Worm (Caenorhabditis elegans): ENCODE results near the gene flp-19.

Gene flp-19

ce11 chrX:10559203-10559602 is 45.3 kb upstream of the flp-19 start, which contains the start of gene F59F5.7:
Gene F59F5.7 (plus strand): TSS chrX:10559503.
- TF ChIP-seq mml-1 (tag; optimal IDR thresholded peaks at IDR 0.05) (no peak), elt-3 (tag; optimal IDR thresholded peaks at IDR 0.05) (no peak), snpc-4 (tag; optimal IDR thresholded peaks at IDR 0.05) (no peak), ceh-82 (tag; optimal IDR thresholded peaks at IDR 0.05) (no peak), nhr-25 (tag; optimal IDR thresholded peaks at IDR 0.05) (no peak), ama-1 (optimal IDR thresholded peaks at IDR 0.05) (no peak), nhr-11 (tag; optimal IDR thresholded peaks at IDR 0.05) (no peak), fos-1 (tag; optimal IDR thresholded peaks at IDR 0.05) (no peak), hmg-11 (tag; optimal IDR thresholded peaks at IDR 0.05) (no peak), elt-2 (tag; optimal IDR thresholded peaks at IDR 0.05) (no peak), ztf-11 (tag; optimal IDR thresholded peaks at IDR 0.05) (no peak), R02D3.7 (tag; optimal IDR thresholded peaks at IDR 0.05) (no peak), lsy-12 (tag; optimal IDR thresholded peaks at IDR 0.05) (no peak)

- TF ChIP-seq egl-27 (tag; optimal IDR thresholded peaks at IDR 0.05) (no peak), ZK546.5 (tag; optimal IDR thresholded peaks at IDR 0.05) (no peak), tbx-2 (tag; optimal IDR thresholded peaks at IDR 0.05) (no peak), elt-2 (tag; optimal IDR thresholded peaks at IDR 0.05) (peak; percentile 16), ceh-9 (tag; optimal IDR thresholded peaks at IDR 0.05) (no peak), nhr-76 (tag; optimal IDR thresholded peaks at IDR 0.05) (no peak), ceh-82 (tag; optimal IDR thresholded peaks at IDR 0.05) (no peak), lin-15B (tag; optimal IDR thresholded peaks at IDR 0.05) (no peak), nhr-237 (tag; optimal IDR thresholded peaks at IDR 0.05) (no peak), unc-62 (GFP tag; optimal IDR thresholded peaks at IDR 0.05) (no peak), lsy-12 (tag; optimal IDR thresholded peaks at IDR 0.05) (no peak), nhr-23 (tag; optimal IDR thresholded peaks at IDR 0.05) (peak; percentile 35), nhr-11 (tag; optimal IDR thresholded peaks at IDR 0.05) (no peak), fos-1 (tag; optimal IDR thresholded peaks at IDR 0.05) (no peak), sea-2 (GFP tag; optimal IDR thresholded peaks at IDR 0.05) (no peak), fkh-2 (tag; optimal IDR thresholded peaks at IDR 0.05) (no peak), ztf-4 (tag; optimal IDR thresholded peaks at IDR 0.05) (no peak), ceh-28 (tag; optimal IDR thresholded peaks at IDR 0.05) (no peak), eor-1 (tag; optimal IDR thresholded peaks at IDR 0.05) (no peak), unc-39 (tag; optimal IDR thresholded peaks at IDR 0.05) (no peak), daf-12 (tag; optimal IDR thresholded peaks at IDR 0.05) (no peak), egl-5 (tag; optimal IDR thresholded peaks at IDR 0.05) (peak; percentile 10), ztf-11 (tag; optimal IDR thresholded peaks at IDR 0.05) (no peak), nhr-77 (tag; optimal IDR thresholded peaks at IDR 0.05) (no peak), aly-2 (tag; optimal IDR thresholded peaks at IDR 0.05) (no peak), nhr-12 (tag; optimal IDR thresholded peaks at IDR 0.05) (no peak), hmg-11 (tag; optimal IDR thresholded peaks at IDR 0.05) (peak; percentile 11), pha-4 (tag; optimal IDR thresholded peaks at IDR 0.05) (peak; percentile 60), nhr-67 (tag; optimal IDR thresholded peaks at IDR 0.05) (no peak), fkh-10 (GFP tag; optimal IDR thresholded peaks at IDR 0.05) (no peak), elt-1 (tag; optimal IDR thresholded peaks at IDR 0.05) (no peak), nhr-25 (tag; optimal IDR thresholded peaks at IDR 0.05) (peak; percentile 25), nfya-1 (tag; optimal IDR thresholded peaks at IDR 0.05; ENCODE audit: insufficient read depth) (peak; percentile 61), mml-1 (tag; optimal IDR thresholded peaks at IDR 0.05) (no peak), jun-1 (tag; optimal IDR thresholded peaks at IDR 0.05) (no peak), snpc-4 (tag; optimal IDR thresholded peaks at IDR 0.05) (no peak), ceh-16 (tag; optimal IDR thresholded peaks at IDR 0.05) (no peak), pqm-1 (tag; optimal IDR thresholded peaks at IDR 0.05) (peak; percentile 10)
These were observed 37.7 kb upstream of the flp-19 start for ce11 chrX:10566775-10567174.

- TF ChIP-seq egl-27 (tag; optimal IDR thresholded peaks at IDR 0.05) (peak; percentile 63), nhr-11 (tag; optimal IDR thresholded peaks at IDR 0.05) (peak; percentile 72), tbx-2 (tag; optimal IDR thresholded peaks at IDR 0.05) (peak; percentile 94), mdl-1 (tag; optimal IDR thresholded peaks at IDR 0.05) (peak; percentile 96), nhr-23 (tag; optimal IDR thresholded peaks at IDR 0.05) (peak; percentile 94), ceh-16 (tag; optimal IDR thresholded peaks at IDR 0.05) (no peak), nhr-76 (tag; optimal IDR thresholded peaks at IDR 0.05) (no peak), aly-2 (tag; optimal IDR thresholded peaks at IDR 0.05) (peak; percentile 77), ceh-28 (tag; optimal IDR thresholded peaks at IDR 0.05) (peak; percentile 98), nhr-28 (tag; optimal IDR thresholded peaks at IDR 0.05) (no peak), hmg-11 (tag; optimal IDR thresholded peaks at IDR 0.05) (peak; percentile 100), elt-1 (tag; optimal IDR thresholded peaks at IDR 0.05) (peak; percentile 80), unc-39 (tag; optimal IDR thresholded peaks at IDR 0.05) (no peak), nhr-67 (tag; optimal IDR thresholded peaks at IDR 0.05) (peak; percentile 47), nhr-25 (tag; optimal IDR thresholded peaks at IDR 0.05) (peak; percentile 94), elt-3 (tag; optimal IDR thresholded peaks at IDR 0.05) (peak in 1 of 3 experiments; percentile 59), lsy-12 (tag; optimal IDR thresholded peaks at IDR 0.05) (peak; percentile 93), R02D3.7 (tag; optimal IDR thresholded peaks at IDR 0.05) (peak; percentile 80), snpc-4 (tag; optimal IDR thresholded peaks at IDR 0.05) (peak; percentile 80), zag-1 (tag; optimal IDR thresholded peaks at IDR 0.05) (peak; percentile 77), ZK546.5 (tag; optimal IDR thresholded peaks at IDR 0.05) (no peak), fkh-2 (tag; optimal IDR thresholded peaks at IDR 0.05) (no peak), nhr-43 (tag; optimal IDR thresholded peaks at IDR 0.05; ENCODE audit: poor library complexity, severe bottlenecking) (peak; percentile 90), eor-1 (tag; optimal IDR thresholded peaks at IDR 0.05) (peak in 1 of 2 experiments; percentile 43), lin-15B (tag; optimal IDR thresholded peaks at IDR 0.05) (peak; percentile 90), fkh-10 (GFP tag; optimal IDR thresholded peaks at IDR 0.05) (peak; percentile 80), elt-2 (tag; optimal IDR thresholded peaks at IDR 0.05) (peak; percentile 91), daf-12 (tag; optimal IDR thresholded peaks at IDR 0.05) (peak; percentile 13)
These were observed 35.9 kb upstream of the flp-19 start for ce11 chrX:10568385-10569149.
